Fruit fly (Drosophila melanogaster) whole organism, embryonic: ENCODE measurements around the gene Bace.

Experiments
- Abd-B ChIP-seq: fragments of 200-800 bp; sonication (Bioruptor generic); optimal IDR thresholded peaks from 2 replicates; lab custom pipeline; 2018; ENCODE audit warnings: missing biosample characterization, mild to moderate bottlenecking, missing genetic modification characterization, moderate library complexity
- Atf3 ChIP-seq: fragments of 200-800 bp; sonication (Bioruptor generic); optimal IDR thresholded peaks from 3 replicates; lab custom pipeline; 2016; ENCODE audit warnings: missing biosample characterization, missing genetic modification characterization
- Atf6 ChIP-seq: fragments of 200-800 bp; sonication (Bioruptor generic); IDR thresholded peaks from 2 replicates; pipeline ENCODE4 v1.3.6; 2022; ENCODE audit warnings: missing biosample characterization, missing genetic modification characterization
- Blimp-1 ChIP-seq: fragments of 200-800 bp; sonication (Bioruptor generic); optimal IDR thresholded peaks from 3 replicates; lab custom pipeline; 2018; ENCODE audit warnings: missing biosample characterization, missing genetic modification characterization, mild to moderate bottlenecking, moderate library complexity, missing genetic modification reagents
- CG10654 ChIP-seq: fragments of 200-800 bp; sonication (Bioruptor generic); optimal IDR thresholded peaks from 2 replicates; lab custom pipeline; 2016; ENCODE audit warnings: missing biosample characterization, missing genetic modification characterization
- CG11456 ChIP-seq: fragments of 200-800 bp; sonication (Bioruptor generic); IDR thresholded peaks from 3 replicates; pipeline ENCODE4 v1.3.6; 2022; ENCODE audit warnings: missing biosample characterization, missing genetic modification characterization
- CG12236 ChIP-seq: fragments of 200-800 bp; sonication (Bioruptor generic); optimal IDR thresholded peaks from 2 replicates; lab custom pipeline; 2016; ENCODE audit warnings: missing biosample characterization, missing genetic modification characterization
- CG12769 ChIP-seq: fragments of 200-800 bp; sonication (Bioruptor generic); optimal IDR thresholded peaks from 2 replicates; lab custom pipeline; 2019; ENCODE audit warnings: missing biosample characterization, mild to moderate bottlenecking, missing genetic modification characterization, moderate library complexity
- CG12942 ChIP-seq: fragments of 200-800 bp; sonication (Bioruptor generic); optimal IDR thresholded peaks from 3 replicates; lab custom pipeline; 2016; ENCODE audit warnings: missing biosample characterization, missing genetic modification characterization
- CG13287 ChIP-seq: fragments of 200-800 bp; sonication (Bioruptor generic); IDR thresholded peaks from 2 replicates; pipeline ENCODE4 v1.3.6; 2022; ENCODE audit warnings: missing biosample characterization, missing genetic modification characterization; ENCODE audit not compliant: partially characterized antibody
- CG13296 ChIP-seq: fragments of 200-800 bp; sonication (Bioruptor generic); optimal IDR thresholded peaks from 3 replicates; lab custom pipeline; 2018; ENCODE audit warnings: missing biosample characterization, mild to moderate bottlenecking, missing genetic modification characterization
- CG14710 ChIP-seq: fragments of 200-800 bp; sonication (Bioruptor generic); optimal IDR thresholded peaks from 3 replicates; lab custom pipeline; 2019; ENCODE audit warnings: missing biosample characterization, mild to moderate bottlenecking, missing genetic modification characterization, moderate library complexity
- CG1603 ChIP-seq: fragments of 200-800 bp; sonication (Bioruptor generic); optimal IDR thresholded peaks from 2 replicates; lab custom pipeline; 2019; ENCODE audit warnings: missing biosample characterization, mild to moderate bottlenecking, missing genetic modification characterization, moderate library complexity
- CG1647 ChIP-seq: fragments of 200-800 bp; sonication (Bioruptor generic); optimal IDR thresholded peaks from 3 replicates; lab custom pipeline; 2016; ENCODE audit warnings: missing biosample characterization, missing genetic modification characterization
- CG17829 ChIP-seq: fragments of 200-800 bp; optimal IDR thresholded peaks from 2 replicates; lab custom pipeline; 2019; ENCODE audit warnings: missing biosample characterization, mild to moderate bottlenecking, missing genetic modification characterization, moderate library complexity
- CG1792 ChIP-seq: fragments of 200-800 bp; sonication (Bioruptor generic); optimal IDR thresholded peaks from 2 replicates; lab custom pipeline; 2016; ENCODE audit warnings: missing biosample characterization, missing genetic modification characterization
- CG2116 ChIP-seq: fragments of 200-800 bp; sonication (Bioruptor generic); optimal IDR thresholded peaks from 3 replicates; lab custom pipeline; 2018; ENCODE audit warnings: missing biosample characterization, mild to moderate bottlenecking, missing genetic modification characterization
- CG2678 ChIP-seq: fragments of 200-800 bp; sonication (Bioruptor generic); optimal IDR thresholded peaks from 3 replicates; lab custom pipeline; 2019; ENCODE audit warnings: missing biosample characterization, mild to moderate bottlenecking, missing genetic modification characterization, moderate library complexity
- CG30020 ChIP-seq: fragments of 200-800 bp; optimal IDR thresholded peaks from 2 replicates; lab custom pipeline; 2019; ENCODE audit warnings: missing biosample characterization, mild to moderate bottlenecking, missing genetic modification characterization, moderate library complexity
- CG3163 ChIP-seq: fragments of 200-800 bp; sonication (Bioruptor generic); optimal IDR thresholded peaks from 3 replicates; lab custom pipeline; 2016; ENCODE audit warnings: missing biosample characterization, missing genetic modification characterization
- CG3281 ChIP-seq: fragments of 200-800 bp; sonication (Bioruptor generic); optimal IDR thresholded peaks from 3 replicates; lab custom pipeline; 2017; ENCODE audit warnings: missing biosample characterization, mild to moderate bottlenecking, missing genetic modification characterization
- CG4328 ChIP-seq: fragments of 200-800 bp; sonication (Bioruptor generic); optimal IDR thresholded peaks from 3 replicates; lab custom pipeline; 2017; ENCODE audit warnings: missing biosample characterization, missing genetic modification reagents, missing genetic modification characterization
- CG6791 ChIP-seq: fragments of 200-800 bp; sonication (Bioruptor generic); IDR thresholded peaks from 3 replicates; pipeline ENCODE4 v1.3.6; 2022; ENCODE audit warnings: missing biosample characterization, missing genetic modification characterization; ENCODE audit not compliant: partially characterized antibody
- CG7271 ChIP-seq: fragments of 200-800 bp; sonication (Bioruptor generic); optimal IDR thresholded peaks from 2 replicates; lab custom pipeline; 2018; ENCODE audit warnings: missing biosample characterization, mild to moderate bottlenecking, missing genetic modification characterization, moderate library complexity
- CG9797 ChIP-seq: fragments of 200-800 bp; sonication (Bioruptor generic); optimal IDR thresholded peaks from 3 replicates; lab custom pipeline; 2018; ENCODE audit warnings: missing biosample characterization, mild to moderate bottlenecking, missing genetic modification characterization
- CG9817 ChIP-seq: fragments of 200-800 bp; sonication (Bioruptor generic); optimal IDR thresholded peaks from 2 replicates; lab custom pipeline; 2018; ENCODE audit warnings: missing biosample characterization, mild to moderate bottlenecking, missing genetic modification characterization, moderate library complexity
- CHES-1-like ChIP-seq: fragments of 200-800 bp; sonication (Bioruptor generic); optimal IDR thresholded peaks from 2 replicates; lab custom pipeline; 2016; ENCODE audit warnings: missing biosample characterization, missing genetic modification characterization
- D19B ChIP-seq: fragments of 200-800 bp; sonication (Bioruptor generic); optimal IDR thresholded peaks from 2 replicates; lab custom pipeline; 2017; ENCODE audit warnings: missing biosample characterization, mild to moderate bottlenecking, missing genetic modification characterization
- Dad ChIP-seq: fragments of 200-800 bp; sonication (Bioruptor generic); optimal IDR thresholded peaks from 3 replicates; lab custom pipeline; 2016; ENCODE audit warnings: missing biosample characterization, missing genetic modification characterization
- Eip74EF ChIP-seq, 2 experiments: fragments of 200-800 bp in 1 of 2; fragments of >200 bp in 1 of 2; sonication (Bioruptor generic) in 1 of 2; optimal IDR thresholded peaks; 2 replicates each; lab custom pipeline; 2017 to 2019; ENCODE audit warnings: missing biosample characterization in 2 of 2, missing genetic modification characterization in 2 of 2, mild to moderate bottlenecking in 1 of 2, moderate library complexity in 1 of 2
- Fer3 ChIP-seq: fragments of 200-800 bp; sonication (Bioruptor generic); optimal IDR thresholded peaks from 2 replicates; lab custom pipeline; 2018; ENCODE audit warnings: missing biosample characterization, mild to moderate bottlenecking, missing genetic modification characterization, moderate library complexity
- HLH3B ChIP-seq: fragments of 200-800 bp; sonication (Bioruptor generic); IDR thresholded peaks from 2 replicates; pipeline ENCODE4 v1.3.6; 2022; ENCODE audit warnings: missing biosample characterization, missing genetic modification characterization
- Hmx ChIP-seq: fragments of 200-800 bp; sonication (Bioruptor generic); optimal IDR thresholded peaks from 2 replicates; lab custom pipeline; 2016; ENCODE audit warnings: missing biosample characterization, missing genetic modification characterization
- Hr51 ChIP-seq, 2 experiments: fragments of 200-800 bp; sonication (Bioruptor generic); optimal IDR thresholded peaks; 2 replicates in 1 of 2; 3 replicates in 1 of 2; lab custom pipeline; 2016 to 2018; ENCODE audit warnings: missing biosample characterization in 2 of 2, missing genetic modification characterization in 2 of 2, mild to moderate bottlenecking in 1 of 2, moderate library complexity in 1 of 2
- Neu2 ChIP-seq: fragments of 200-800 bp; sonication (Bioruptor generic); optimal IDR thresholded peaks from 3 replicates; lab custom pipeline; 2016; ENCODE audit warnings: missing biosample characterization, missing genetic modification characterization, borderline replicate concordance
- Nf-YC ChIP-seq: fragments of 200-800 bp; optimal IDR thresholded peaks from 3 replicates; lab custom pipeline; 2019; ENCODE audit warnings: missing biosample characterization, mild to moderate bottlenecking, missing genetic modification characterization, moderate library complexity
- YL-1 ChIP-seq: fragments of 200-800 bp; sonication (Bioruptor generic); optimal IDR thresholded peaks from 3 replicates; lab custom pipeline; 2017; ENCODE audit warnings: missing biosample characterization, mild to moderate bottlenecking, missing genetic modification characterization
- chn ChIP-seq: fragments of 200-800 bp; sonication (Bioruptor generic); optimal IDR thresholded peaks from 2 replicates; lab custom pipeline; 2016; ENCODE audit warnings: missing biosample characterization, missing genetic modification characterization
- gcm2 ChIP-seq: fragments of 200-800 bp; sonication (Bioruptor generic); optimal IDR thresholded peaks from 2 replicates; lab custom pipeline; 2016; ENCODE audit warnings: missing biosample characterization, missing genetic modification characterization
- gt ChIP-seq: fragments of 200-800 bp; sonication (Bioruptor generic); IDR thresholded peaks from 2 replicates; pipeline ENCODE4 v1.3.6; 2022; ENCODE audit warnings: missing biosample characterization, missing genetic modification characterization
- h ChIP-seq: fragments of >200 bp; optimal IDR thresholded peaks from 2 replicates; lab custom pipeline; 2017
- lab ChIP-seq: fragments of 200-800 bp; sonication (Bioruptor generic); optimal IDR thresholded peaks from 3 replicates; lab custom pipeline; 2017; ENCODE audit warnings: missing biosample characterization, missing genetic modification characterization, mild to moderate bottlenecking, moderate library complexity, missing genetic modification reagents
- lilli ChIP-seq: fragments of 200-800 bp; sonication (Bioruptor generic); optimal IDR thresholded peaks from 3 replicates; lab custom pipeline; 2016; ENCODE audit warnings: missing biosample characterization, missing genetic modification characterization
- pb ChIP-seq: fragments of 200-800 bp; sonication (Bioruptor generic); optimal IDR thresholded peaks from 3 replicates; lab custom pipeline; 2016; ENCODE audit warnings: missing biosample characterization, missing genetic modification characterization
- peb ChIP-seq: fragments of 200-800 bp; sonication (Bioruptor generic); IDR thresholded peaks from 2 replicates; pipeline ENCODE4 v1.3.6; 2022; ENCODE audit warnings: missing biosample characterization, missing genetic modification characterization
- phol ChIP-seq: fragments of 200-800 bp; sonication (Bioruptor generic); optimal IDR thresholded peaks from 3 replicates; lab custom pipeline; 2018; ENCODE audit warnings: missing biosample characterization, mild to moderate bottlenecking, missing genetic modification characterization, moderate library complexity
- tna ChIP-seq: fragments of 200-800 bp; sonication (Bioruptor generic); IDR thresholded peaks from 2 replicates; pipeline ENCODE4 v1.3.6; 2022; ENCODE audit warnings: missing biosample characterization, missing genetic modification characterization; ENCODE audit not compliant: partially characterized antibody
- tx ChIP-seq: fragments of 200-800 bp; sonication (Bioruptor generic); optimal IDR thresholded peaks from 2 replicates; lab custom pipeline; 2016; ENCODE audit warnings: missing biosample characterization, missing genetic modification characterization

Gene Bace

dm6 chr2L:8541469-8542233 is 45.5 kb upstream of the Bace start, which contains the start of gene Sema1a (continued):
- TF ChIP-seq CG12942 (GFP tag; lab: Kevin White, UChicago) (peak; percentile 7), Abd-B (GFP tag; lab: Kevin White, UChicago) (peak; percentile 35), Hmx (GFP tag; lab: Kevin White, UChicago) (no peak), pb (GFP tag; lab: Kevin White, UChicago) (peak; percentile 5), CG11456 (GFP tag; lab: Robert Waterston, UW) (no peak), CG12769 (peak; percentile 69), CG13287 (GFP tag; lab: Robert Waterston, UW) (peak; percentile 75), CG17829 (tag; lab: Kevin White, UChicago) (peak; percentile 47), tna (GFP tag; lab: Robert Waterston, UW) (peak; percentile 84), YL-1 (GFP tag; lab: Kevin White, UChicago) (peak; percentile 31), phol (tag; lab: Kevin White, UChicago) (peak; percentile 36), HLH3B (GFP tag; lab: Robert Waterston, UW) (peak; percentile 74; the same call in 1 of the 2 replicates), Atf6 (GFP tag; lab: Robert Waterston, UW) (peak; percentile 72), CG2116 (peak; percentile 33), CG7271 (no peak), Nf-YC (peak; percentile 27), Atf3 (GFP tag; lab: Kevin White, UChicago) (peak; percentile 20), CG6791 (GFP tag; lab: Robert Waterston, UW) (peak; percentile 93; the same call in 2 of the 3 replicates), D19B (GFP tag; lab: Kevin White, UChicago) (peak; percentile 97), CG2678 (tag; lab: Kevin White, UChicago) (peak; percentile 54), CG13296 (GFP tag; lab: Kevin White, UChicago) (peak; percentile 55), Dad (peak; percentile 30), CG3163 (GFP tag; lab: Kevin White, UChicago) (peak; percentile 90), peb (GFP tag; lab: Robert Waterston, UW) (no peak), tx (GFP tag; lab: Kevin White, UChicago) (peak; percentile 31), gcm2 (GFP tag; lab: Kevin White, UChicago) (peak; percentile 79), CG9797 (no peak), chn (GFP tag; lab: Kevin White, UChicago) (peak; percentile 34), CG30020 (peak; percentile 31), Eip74EF (GFP tag; optimal IDR thresholded peaks at IDR 0.05; lab: Kevin White, UChicago) (peak in 1 of 2 experiments; percentile 68), CG4328 (no peak), CG10654 (GFP tag; lab: Kevin White, UChicago) (peak; percentile 25), CG1603 (peak; percentile 63), h (lab: Kevin White, UChicago) (no peak), lab (GFP tag; lab: Kevin White, UChicago) (peak; percentile 68), Fer3 (tag; lab: Kevin White, UChicago) (peak; percentile 53), CG12236 (GFP tag; lab: Kevin White, UChicago) (peak; percentile 13), CG14710 (peak; percentile 56), CHES-1-like (GFP tag; lab: Kevin White, UChicago) (peak; percentile 12), CG9817 (tag; lab: Kevin White, UChicago) (peak; percentile 78), lilli (GFP tag; lab: Kevin White, UChicago) (peak; percentile 71), CG3281 (GFP tag; lab: Kevin White, UChicago) (peak; percentile 13), Blimp-1 (GFP tag; lab: Kevin White, UChicago) (peak; percentile 47), CG1647 (GFP tag; lab: Kevin White, UChicago) (peak; percentile 24), CG1792 (GFP tag; lab: Kevin White, UChicago) (no peak), Neu2 (GFP tag; lab: Kevin White, UChicago) (no peak), gt (GFP tag; lab: Robert Waterston, UW) (no peak; the same call in 1 of the 2 replicates), Hr51 (GFP tag; optimal IDR thresholded peaks at IDR 0.05; lab: Kevin White, UChicago) (peak; percentile 17 to 58)
